Worm (Caenorhabditis elegans): ENCODE measurements around the gene C09G5.13.

DNA sequence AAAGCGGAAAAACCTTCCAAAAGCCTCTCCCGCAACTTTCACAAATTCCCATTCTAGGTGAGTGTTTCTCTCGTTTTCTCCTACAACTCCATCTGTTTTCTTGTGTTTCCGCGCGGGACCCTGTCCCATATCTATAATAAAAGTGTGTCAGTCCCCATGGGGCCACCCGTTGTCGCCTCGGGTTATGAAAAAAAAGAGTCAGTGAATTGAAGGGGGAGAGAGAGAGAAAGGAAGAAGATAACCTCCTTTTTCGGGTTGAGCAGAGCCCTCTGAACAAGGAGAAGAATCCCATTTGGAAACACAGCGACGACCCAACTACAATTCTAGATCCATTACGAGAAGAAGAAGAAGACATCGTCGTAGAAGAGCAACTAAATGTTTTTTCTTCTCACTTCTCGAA, at the start of gene C09G5.13:
- TF ChIP-seq unc-62 (GFP tag; optimal IDR thresholded peaks at IDR 0.05) = no peak
- TF ChIP-seq ztf-11 (tag; optimal IDR thresholded peaks at IDR 0.05) = no peak
- no peak for TF ChIP-seq tbx-2 (tag; optimal IDR thresholded peaks at IDR 0.05)
- TF ChIP-seq fos-1 (tag; optimal IDR thresholded peaks at IDR 0.05) = no peak
- no peak for TF ChIP-seq ama-1 (optimal IDR thresholded peaks at IDR 0.05)
- TF ChIP-seq aly-2 (tag; optimal IDR thresholded peaks at IDR 0.05) = no peak
- no peak for TF ChIP-seq egl-27 (tag; optimal IDR thresholded peaks at IDR 0.05)
- TF ChIP-seq pqm-1 (tag; optimal IDR thresholded peaks at IDR 0.05) = no peak
- no peak for TF ChIP-seq elt-2 (tag; optimal IDR thresholded peaks at IDR 0.05)
- no peak for TF ChIP-seq snpc-4 (tag; optimal IDR thresholded peaks at IDR 0.05)
- no peak for TF ChIP-seq nhr-12 (tag; optimal IDR thresholded peaks at IDR 0.05)
- no peak for TF ChIP-seq lin-15B (tag; optimal IDR thresholded peaks at IDR 0.05)
